Worm (Caenorhabditis elegans) whole organism, L4 larva: ENCODE data around the gene set-11.
A peak's percentile ranks its signal among the peaks of the same experiment; 100 is the strongest.
"Not testable (repeated sequence)": the region's sequence is repeated elsewhere in the genome, so short reads cannot be mapped to it uniquely, and the experiment has no call there.

Source experiments
- F26F4.8 ChIP-seq: fragments of 200-800 bp; sonication (Bioruptor generic); conservative IDR thresholded peaks from 2 replicates; pipeline ENCODE4 v1.3.6; 2022; ENCODE audit warnings: missing genetic modification characterization, missing compliant biosample characterization
- Y48G9A.11 ChIP-seq: fragments of 200-800 bp; sonication (Bioruptor generic); IDR thresholded peaks from 2 replicates; pipeline ENCODE4 v1.3.6; 2022; ENCODE audit warnings: missing genetic modification reagents, missing genetic modification characterization, missing compliant biosample characterization
- ZK546.5 ChIP-seq, 2 experiments: sonication (generic microtip); optimal IDR thresholded peaks; 2 replicates each; lab custom pipeline; 2017; ENCODE audit warnings: missing biosample characterization in 2 of 2, missing genetic modification characterization in 2 of 2
- arid-1 ChIP-seq: fragments of 200-800 bp; sonication (Bioruptor generic); conservative IDR thresholded peaks from 2 replicates; pipeline ENCODE4 v1.3.6; 2022; ENCODE audit warnings: missing genetic modification reagents, missing genetic modification characterization, missing compliant biosample characterization
- ceh-44 ChIP-seq: fragments of 200-800 bp; sonication (Bioruptor generic); IDR thresholded peaks from 2 replicates; pipeline ENCODE4 v1.3.6; 2022; ENCODE audit warnings: missing genetic modification reagents, missing genetic modification characterization, missing compliant biosample characterization
- ces-1 ChIP-seq: fragments of 150-350 bp; sonication (generic microtip); optimal IDR thresholded peaks from 4 replicates; lab custom pipeline; 2014; ENCODE audit warnings: missing biosample characterization, missing genetic modification reagents, missing genetic modification characterization
- daf-8 ChIP-seq: fragments of 200-800 bp; sonication (Bioruptor generic); IDR thresholded peaks from 2 replicates; pipeline ENCODE4 v1.3.6; 2022; ENCODE audit warnings: missing genetic modification characterization, missing compliant biosample characterization
- dmd-6 ChIP-seq: fragments of 200-800 bp; sonication (Bioruptor generic); IDR thresholded peaks from 2 replicates; pipeline ENCODE4 v1.3.6; 2022; ENCODE audit warnings: missing genetic modification reagents, missing genetic modification characterization, missing compliant biosample characterization
- dmd-9 ChIP-seq: fragments of 200-800 bp; sonication (Bioruptor generic); IDR thresholded peaks from 2 replicates; pipeline ENCODE4 v1.3.6; 2022; ENCODE audit warnings: missing genetic modification reagents, missing genetic modification characterization, missing compliant biosample characterization
- egl-43 ChIP-seq: fragments of 200-800 bp; sonication (Bioruptor generic); IDR thresholded peaks from 2 replicates; pipeline ENCODE4 v1.3.6; 2022; ENCODE audit warnings: missing genetic modification reagents, missing genetic modification characterization, missing compliant biosample characterization
- fkh-10 ChIP-seq: fragments of 150-350 bp; optimal IDR thresholded peaks from 2 replicates; lab custom pipeline; 2014; ENCODE audit warnings: missing biosample characterization, missing genetic modification reagents, missing genetic modification characterization
- fos-1 ChIP-seq: fragments of 150-350 bp; optimal IDR thresholded peaks from 2 replicates; lab custom pipeline; 2014; ENCODE audit warnings: missing biosample characterization, missing genetic modification characterization
- gei-8 ChIP-seq: fragments of 200-800 bp; sonication (Bioruptor generic); optimal IDR thresholded peaks from 2 replicates; lab custom pipeline; 2018; ENCODE audit warnings: mild to moderate bottlenecking, missing genetic modification characterization, missing compliant biosample characterization
- hif-1 ChIP-seq, 2 experiments: sonication (generic microtip); optimal IDR thresholded peaks; 2 replicates each; lab custom pipeline; 2016 to 2017; ENCODE audit warnings: missing compliant biosample characterization in 2 of 2, missing genetic modification characterization in 2 of 2, missing genetic modification reagents in 2 of 2, missing genotype in 2 of 2, mild to moderate bottlenecking in 1 of 2
- hmg-1.1 ChIP-seq: fragments of 200-800 bp; sonication (Bioruptor generic); IDR thresholded peaks from 2 replicates; pipeline ENCODE4 v1.3.6; 2022; ENCODE audit warnings: missing genetic modification reagents, missing genetic modification characterization, missing compliant biosample characterization
- lin-13 ChIP-seq: fragments of 150-350 bp; optimal IDR thresholded peaks from 2 replicates; lab custom pipeline; 2014; ENCODE audit warnings: missing biosample characterization, missing genetic modification reagents, missing genetic modification characterization
- lin-39 ChIP-seq: fragments of 150-350 bp; optimal IDR thresholded peaks from 2 replicates; lab custom pipeline; 2014; ENCODE audit warnings: missing biosample characterization, missing genetic modification reagents, missing genetic modification characterization
- madf-9 ChIP-seq: fragments of 200-800 bp; sonication (Bioruptor generic); conservative IDR thresholded peaks from 2 replicates; pipeline ENCODE4 v1.3.6; 2022; ENCODE audit warnings: missing genetic modification reagents, missing genetic modification characterization, missing compliant biosample characterization
- mdt-29 ChIP-seq: fragments of 200-800 bp; sonication (Bioruptor generic); IDR thresholded peaks from 2 replicates; pipeline ENCODE4 v1.3.6; 2022; ENCODE audit warnings: missing genetic modification reagents, missing genetic modification characterization, missing compliant biosample characterization
- nhr-111 ChIP-seq: fragments of 200-800 bp; sonication (Bioruptor generic); optimal IDR thresholded peaks from 2 replicates; lab custom pipeline; 2018; ENCODE audit warnings: mild to moderate bottlenecking, missing genetic modification characterization, missing compliant biosample characterization
- nhr-25 ChIP-seq: sonication (generic microtip); optimal IDR thresholded peaks from 2 replicates; lab custom pipeline; 2017; ENCODE audit warnings: missing genetic modification characterization, mild to moderate bottlenecking, missing compliant biosample characterization, antibody characterized with exemption, moderate library complexity, borderline replicate concordance; ENCODE audit not compliant: insufficient read depth
- nhr-6 ChIP-seq: fragments of 150-350 bp; optimal IDR thresholded peaks from 2 replicates; lab custom pipeline; 2014; ENCODE audit warnings: missing biosample characterization, missing genetic modification characterization
- nhr-76 ChIP-seq: fragments of 150-350 bp; optimal IDR thresholded peaks from 2 replicates; lab custom pipeline; 2014; ENCODE audit warnings: missing biosample characterization, missing genetic modification characterization
- nhr-77 ChIP-seq: fragments of 150-350 bp; optimal IDR thresholded peaks from 2 replicates; lab custom pipeline; 2014; ENCODE audit warnings: missing biosample characterization, missing genetic modification characterization
- php-3 ChIP-seq: fragments of 200-800 bp; sonication (Bioruptor generic); IDR thresholded peaks from 2 replicates; pipeline ENCODE4 v1.3.6; 2022; ENCODE audit warnings: missing genetic modification reagents, missing genetic modification characterization, missing compliant biosample characterization
- rbr-2 ChIP-seq: sonication (generic microtip); optimal IDR thresholded peaks from 2 replicates; lab custom pipeline; 2016; ENCODE audit warnings: missing genotype, missing genetic modification characterization, missing compliant biosample characterization
- sdz-12 ChIP-seq: fragments of 200-800 bp; sonication (Bioruptor generic); optimal IDR thresholded peaks from 2 replicates; lab custom pipeline; 2018; ENCODE audit warnings: mild to moderate bottlenecking, missing genetic modification characterization, missing compliant biosample characterization
- set-16 ChIP-seq: fragments of 200-800 bp; sonication (Bioruptor generic); IDR thresholded peaks from 2 replicates; pipeline ENCODE4 v1.3.6; 2022; ENCODE audit warnings: missing genetic modification reagents, missing genetic modification characterization, missing compliant biosample characterization
- spr-1 ChIP-seq: sonication (generic microtip); optimal IDR thresholded peaks from 2 replicates; lab custom pipeline; 2016; ENCODE audit warnings: mild to moderate bottlenecking, missing genetic modification characterization, missing compliant biosample characterization
- tag-97 ChIP-seq: fragments of 200-800 bp; sonication (Bioruptor generic); IDR thresholded peaks from 2 replicates; pipeline ENCODE4 v1.3.6; 2022; ENCODE audit warnings: missing genetic modification characterization, missing compliant biosample characterization
- zfp-2 ChIP-seq: sonication (generic microtip); optimal IDR thresholded peaks from 2 replicates; lab custom pipeline; 2016; ENCODE audit warnings: mild to moderate bottlenecking, missing genetic modification characterization, missing compliant biosample characterization
- zfp-3 ChIP-seq: fragments of 200-800 bp; sonication (Bioruptor generic); conservative IDR thresholded peaks from 2 replicates; pipeline ENCODE4 v1.3.6; 2022; ENCODE audit warnings: missing genetic modification reagents, missing genetic modification characterization, missing compliant biosample characterization
- zip-11 ChIP-seq: fragments of 200-800 bp; sonication (Bioruptor generic); IDR thresholded peaks from 2 replicates; pipeline ENCODE4 v1.3.6; 2022; ENCODE audit warnings: missing genetic modification characterization, missing compliant biosample characterization
- ztf-11 ChIP-seq: fragments of 150-350 bp; optimal IDR thresholded peaks from 2 replicates; lab custom pipeline; 2014; ENCODE audit warnings: missing biosample characterization, missing genetic modification characterization

set-11 gene

DNA sequence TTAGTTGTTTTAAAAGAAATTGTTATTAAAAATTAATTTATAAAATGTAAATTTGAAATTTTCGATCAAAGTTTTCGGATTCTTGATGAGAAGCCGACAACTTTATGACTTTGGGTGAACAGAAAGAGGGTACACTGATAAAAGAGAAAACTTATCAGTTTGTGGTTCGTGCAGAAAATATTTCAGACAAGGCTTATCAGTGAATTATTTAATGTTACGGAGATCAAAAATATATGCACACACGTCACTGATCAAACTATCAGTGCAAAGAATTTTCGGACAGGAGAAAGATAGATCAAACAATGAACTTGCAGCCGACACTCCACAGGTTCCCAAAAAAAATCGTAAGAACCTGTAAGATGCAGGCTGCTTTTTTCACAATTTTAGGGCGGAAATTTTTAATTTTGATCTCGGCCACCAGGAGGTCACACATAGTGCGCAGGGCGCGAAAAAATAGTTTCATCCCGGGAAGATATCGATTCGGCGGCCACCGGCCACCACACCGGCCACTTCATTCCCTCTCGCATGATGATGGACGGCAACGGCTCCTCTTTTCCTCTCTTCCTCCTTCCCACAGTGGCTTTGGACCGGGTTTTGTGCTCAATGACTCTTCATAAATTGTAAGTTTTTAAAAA is 14.7 kb downstream of the set-11 start, which contains the start of gene F22E5.17 (continued):
- no peak for TF ChIP-seq hif-1 (tag; optimal IDR thresholded peaks at IDR 0.05; lab: Kevin White, UChicago)
- no peak for TF ChIP-seq nhr-76 (tag; lab: Kevin White, UChicago)
- TF ChIP-seq gei-8 (GFP tag; lab: Kevin White, UChicago): no peak
- TF ChIP-seq rbr-2: no peak
- TF ChIP-seq zfp-3 (GFP tag; lab: Robert Waterston, UW): no peak
- no peak for TF ChIP-seq F26F4.8 (GFP tag; lab: Robert Waterston, UW)
- TF ChIP-seq ceh-44 (GFP tag; lab: Robert Waterston, UW): no peak
- TF ChIP-seq ztf-11: no peak
- TF ChIP-seq fkh-10 (GFP tag; lab: Kevin White, UChicago): no peak
- 0 out of 2 replicates have a peak, but pooled peaks have one; percentile 41 for TF ChIP-seq egl-43 (GFP tag; lab: Robert Waterston, UW)
- TF ChIP-seq php-3: peak; percentile 48; the same call in 1 of the 2 replicates
- no peak for TF ChIP-seq hmg-1.1 (GFP tag; lab: Robert Waterston, UW)
- TF ChIP-seq set-16 (GFP tag; lab: Robert Waterston, UW): no peak
- TF ChIP-seq daf-8 (GFP tag; lab: Robert Waterston, UW): no peak
- TF ChIP-seq tag-97 (GFP tag; lab: Robert Waterston, UW): no peak
- TF ChIP-seq zip-11 (GFP tag; lab: Robert Waterston, UW): no peak
- no peak for TF ChIP-seq lin-13 (GFP tag; lab: Kevin White, UChicago)
- no peak for TF ChIP-seq mdt-29 (GFP tag; lab: Robert Waterston, UW)
- no peak for TF ChIP-seq Y48G9A.11
- no peak for TF ChIP-seq sdz-12 (GFP tag; lab: Kevin White, UChicago)
- TF ChIP-seq madf-9 (GFP tag; lab: Robert Waterston, UW): no peak
- TF ChIP-seq zfp-2: no peak
- TF ChIP-seq ZK546.5 (tag; optimal IDR thresholded peaks at IDR 0.05; lab: Kevin White, UChicago): no peak

ce11 chrII:2673534-2673933 is 18.8 kb downstream of the set-11 start, which contains the start of the genes F22E5.20 and F22E5.1:
Gene F22E5.20, minus strand, starts transcription at chrII:2673634.
Gene F22E5.1, plus strand, starts transcription at chrII:2673775.
- TF ChIP-seq dmd-6 (GFP tag; lab: Robert Waterston, UW); fos-1 (tag; lab: Kevin White, UChicago); nhr-77 (tag; lab: Kevin White, UChicago): not testable (repeated sequence)

- not testable (repeated sequence) for TF ChIP-seq lin-39; nhr-111 (GFP tag; lab: Kevin White, UChicago); set-16 (GFP tag; lab: Robert Waterston, UW)
These were observed 20.1 kb downstream of the set-11 start, which contains the start of gene sri-57 for ce11 chrII:2672320-2672719. Gene sri-57, minus strand, starts transcription at chrII:2672420.

ce11 chrII:2665606-2666005 is 26.8 kb downstream of the set-11 start, which contains the start of gene F22E5.22:
Gene F22E5.22, plus strand, starts transcription at chrII:2665906.
- TF ChIP-seq ceh-44 (GFP tag; lab: Robert Waterston, UW) (no peak), nhr-6 (tag; lab: Kevin White, UChicago) (no peak), nhr-25 (no peak), arid-1 (GFP tag; lab: Robert Waterston, UW) (no peak), ces-1 (GFP tag; lab: Kevin White, UChicago) (no peak), dmd-6 (GFP tag; lab: Robert Waterston, UW) (no peak), spr-1 (tag; lab: Kevin White, UChicago) (no peak), fos-1 (tag; lab: Kevin White, UChicago) (no peak), dmd-9 (GFP tag; lab: Robert Waterston, UW) (no peak)
